Worm (Caenorhabditis elegans) whole organism, L3 larva: ENCODE data around the gene K09C4.10.

ENCODE experiments used
- ceh-82 ChIP-seq: fragments of 150-350 bp; optimal IDR thresholded peaks from 2 replicates; lab custom pipeline; 2014; ENCODE audit warnings: missing biosample characterization, missing genetic modification characterization
- egl-5 ChIP-seq: fragments of 150-350 bp; optimal IDR thresholded peaks from 2 replicates; lab custom pipeline; 2017; ENCODE audit warnings: missing biosample characterization, missing genetic modification reagents, missing genetic modification characterization, inconsistent platforms
- fkh-10 ChIP-seq: sonication (generic microtip); optimal IDR thresholded peaks from 2 replicates; lab custom pipeline; 2017; ENCODE audit warnings: missing biosample characterization, missing genetic modification reagents, missing genetic modification characterization
- fos-1 ChIP-seq: fragments of 150-350 bp; optimal IDR thresholded peaks from 2 replicates; lab custom pipeline; 2014; ENCODE audit warnings: missing biosample characterization, missing genetic modification characterization
- mdl-1 ChIP-seq: fragments of 150-350 bp; optimal IDR thresholded peaks from 2 replicates; lab custom pipeline; 2014; ENCODE audit warnings: missing biosample characterization, missing genetic modification characterization
- nhr-25 ChIP-seq: sonication (generic microtip); optimal IDR thresholded peaks from 2 replicates; lab custom pipeline; 2017; ENCODE audit warnings: missing biosample characterization, missing genetic modification characterization
- unc-62 ChIP-seq: fragments of 150-350 bp; sonication (generic microtip); optimal IDR thresholded peaks from 4 replicates; lab custom pipeline; 2014; ENCODE audit warnings: missing biosample characterization, missing genetic modification reagents, missing genetic modification characterization

DNA sequence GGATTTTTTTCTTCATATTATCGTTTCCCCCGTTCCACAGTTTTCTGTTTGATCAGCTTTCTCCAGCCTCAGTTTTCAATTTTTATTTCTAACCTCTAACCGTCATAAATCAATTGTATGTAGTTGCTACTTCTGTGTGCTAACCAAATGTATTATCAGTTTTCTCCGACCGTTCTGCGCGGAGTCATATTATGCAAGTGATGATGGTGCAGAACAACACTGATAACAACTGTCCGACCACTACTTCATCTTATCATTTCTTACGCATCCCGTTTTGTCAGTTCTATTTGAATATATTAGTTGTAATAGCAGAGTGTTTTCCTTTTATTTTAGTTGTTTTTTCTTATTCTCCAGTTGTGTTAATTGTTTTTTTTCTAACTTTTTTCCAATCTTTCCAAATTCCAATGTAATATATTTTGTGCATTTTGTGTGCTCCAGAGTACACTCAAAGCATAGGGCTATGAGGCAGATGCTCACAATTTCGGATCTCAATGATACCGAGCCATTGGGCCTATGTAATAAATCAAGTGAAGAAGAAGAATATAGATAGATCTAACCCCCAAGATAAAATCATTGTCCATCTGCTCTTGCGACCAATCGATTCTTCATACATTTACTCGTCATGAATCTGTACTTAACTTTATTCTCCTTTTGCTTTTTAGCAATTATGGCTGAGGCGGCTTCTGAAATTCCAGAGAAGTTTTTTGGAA is 23.1 kb downstream of the K09C4.10 start, which contains the start of gene lbp-3:
- TF ChIP-seq fkh-10 (GFP tag; lab: Kevin White, UChicago) (no peak), nhr-25 (no peak), mdl-1 (tag; lab: Kevin White, UChicago) (no peak), fos-1 (no peak), unc-62 (no peak), ceh-82 (tag; lab: Kevin White, UChicago) (no peak), egl-5 (tag; lab: Kevin White, UChicago) (no peak)
